Worm (Caenorhabditis elegans) whole organism, young adult: ENCODE measurements around the gene F59A7.2.

Source experiments
- B0261.1 ChIP-seq: sonication (generic microtip); optimal IDR thresholded peaks from 2 replicates; lab custom pipeline; 2016; ENCODE audit warnings: mild to moderate bottlenecking, missing genetic modification characterization, moderate library complexity, missing compliant biosample characterization
- F22D6.2 ChIP-seq: sonication (generic microtip); optimal IDR thresholded peaks from 2 replicates; lab custom pipeline; 2016; ENCODE audit warnings: mild to moderate bottlenecking, missing genetic modification characterization, missing compliant biosample characterization
- F33H1.4 ChIP-seq: fragments of 200-800 bp; sonication (Bioruptor generic); IDR thresholded peaks from 2 replicates; pipeline ENCODE4 v1.3.6; 2022; ENCODE audit warnings: missing genetic modification reagents, missing genetic modification characterization, missing compliant biosample characterization
- F37B4.10 ChIP-seq: fragments of 200-800 bp; sonication (Bioruptor generic); IDR thresholded peaks from 2 replicates; pipeline ENCODE4 v1.3.6; 2022; ENCODE audit warnings: missing genetic modification characterization, missing compliant biosample characterization
- F55B11.4 ChIP-seq: sonication (generic microtip); optimal IDR thresholded peaks from 2 replicates; lab custom pipeline; 2016; ENCODE audit warnings: missing compliant biosample characterization, missing genetic modification characterization, borderline replicate concordance; ENCODE audit not compliant: insufficient read depth
- F57A8.1 ChIP-seq: fragments of 200-800 bp; sonication (Bioruptor generic); optimal IDR thresholded peaks from 2 replicates; lab custom pipeline; 2018; ENCODE audit warnings: mild to moderate bottlenecking, missing genetic modification characterization, moderate library complexity, missing compliant biosample characterization
- F57C9.4 ChIP-seq: sonication (generic microtip); optimal IDR thresholded peaks from 2 replicates; lab custom pipeline; 2017; ENCODE audit warnings: mild to moderate bottlenecking, missing genetic modification characterization, missing compliant biosample characterization
- Y79H2A.3 ChIP-seq: fragments of 200-800 bp; sonication (Bioruptor generic); conservative IDR thresholded peaks from 2 replicates; pipeline ENCODE4 v1.3.6; 2022; ENCODE audit warnings: missing genetic modification reagents, missing genetic modification characterization, missing compliant biosample characterization
- aptf-2 ChIP-seq: fragments of 200-800 bp; sonication (Bioruptor generic); conservative IDR thresholded peaks from 2 replicates; pipeline ENCODE4 v1.3.6; 2022; ENCODE audit warnings: missing genetic modification reagents, missing genetic modification characterization, missing compliant biosample characterization
- bed-1 ChIP-seq: fragments of 200-800 bp; sonication (Bioruptor generic); IDR thresholded peaks from 2 replicates; pipeline ENCODE4 v1.3.6; 2022; ENCODE audit warnings: missing genetic modification reagents, missing genetic modification characterization, missing compliant biosample characterization
- ccch-3 ChIP-seq: fragments of 200-800 bp; sonication (Bioruptor generic); optimal IDR thresholded peaks from 2 replicates; lab custom pipeline; 2018; ENCODE audit warnings: mild to moderate bottlenecking, missing genetic modification characterization, missing compliant biosample characterization
- ceh-27 ChIP-seq: fragments of 200-800 bp; sonication (Bioruptor generic); optimal IDR thresholded peaks from 2 replicates; lab custom pipeline; 2018; ENCODE audit warnings: mild to moderate bottlenecking, missing genetic modification characterization, moderate library complexity, missing compliant biosample characterization
- chd-7 ChIP-seq: sonication (generic microtip); optimal IDR thresholded peaks from 2 replicates; lab custom pipeline; 2016; ENCODE audit warnings: mild to moderate bottlenecking, missing genetic modification characterization, moderate library complexity, missing compliant biosample characterization
- dpl-1 ChIP-seq: fragments of 150-350 bp; optimal IDR thresholded peaks from 2 replicates; lab custom pipeline; 2014; ENCODE audit warnings: missing biosample characterization, missing genetic modification reagents, missing genetic modification characterization
- egrh-3 ChIP-seq: fragments of 200-800 bp; sonication (Bioruptor generic); IDR thresholded peaks from 2 replicates; pipeline ENCODE4 v1.3.6; 2022; ENCODE audit warnings: missing genetic modification reagents, missing genetic modification characterization, missing compliant biosample characterization
- ekl-4 ChIP-seq: fragments of 200-800 bp; sonication (Bioruptor generic); IDR thresholded peaks from 2 replicates; pipeline ENCODE4 v1.3.6; 2022; ENCODE audit warnings: missing genetic modification reagents, missing genetic modification characterization, missing compliant biosample characterization
- him-1 ChIP-seq: sonication (generic microtip); optimal IDR thresholded peaks from 2 replicates; lab custom pipeline; 2016; ENCODE audit warnings: missing genotype, missing genetic modification reagents, missing genetic modification characterization, missing compliant biosample characterization
- hlh-26 ChIP-seq: fragments of 200-800 bp; sonication (Bioruptor generic); conservative IDR thresholded peaks from 2 replicates; pipeline ENCODE4 v1.3.6; 2022; ENCODE audit warnings: missing genetic modification reagents, missing genetic modification characterization, missing compliant biosample characterization
- let-607 ChIP-seq, 2 experiments: fragments of 200-800 bp in 1 of 2; sonication (Bioruptor generic) in 1 of 2; sonication (generic microtip) in 1 of 2; optimal IDR thresholded peaks; 2 replicates each; lab custom pipeline; 2016 to 2018; ENCODE audit warnings: mild to moderate bottlenecking in 2 of 2, missing compliant biosample characterization in 2 of 2, missing genetic modification characterization in 2 of 2, moderate library complexity in 2 of 2, missing genotype in 1 of 2
- lin-26 ChIP-seq: fragments of 200-800 bp; sonication (Bioruptor generic); IDR thresholded peaks from 2 replicates; pipeline ENCODE4 v1.3.6; 2022; ENCODE audit warnings: missing genetic modification reagents, missing genetic modification characterization, missing compliant biosample characterization
- lin-54 ChIP-seq: fragments of 200-800 bp; sonication (Bioruptor generic); optimal IDR thresholded peaks from 2 replicates; lab custom pipeline; 2018; ENCODE audit warnings: mild to moderate bottlenecking, missing genetic modification characterization, missing compliant biosample characterization
- lir-1 ChIP-seq: fragments of 200-800 bp; sonication (Bioruptor generic); conservative IDR thresholded peaks from 2 replicates; pipeline ENCODE4 v1.3.6; 2022; ENCODE audit warnings: missing genetic modification reagents, missing genetic modification characterization, missing compliant biosample characterization
- madf-3 ChIP-seq: fragments of 200-800 bp; sonication (Bioruptor generic); IDR thresholded peaks from 2 replicates; pipeline ENCODE4 v1.3.6; 2022; ENCODE audit warnings: missing genetic modification reagents, missing genetic modification characterization, missing compliant biosample characterization
- mcd-1 ChIP-seq: fragments of 200-800 bp; sonication (Bioruptor generic); IDR thresholded peaks from 2 replicates; pipeline ENCODE4 v1.3.6; 2022; ENCODE audit warnings: missing genetic modification reagents, missing genetic modification characterization, missing compliant biosample characterization
- mes-4 ChIP-seq: sonication (generic microtip); optimal IDR thresholded peaks from 2 replicates; lab custom pipeline; 2016; ENCODE audit warnings: missing genotype, missing genetic modification characterization, missing compliant biosample characterization
- nfya-1 ChIP-seq: sonication (generic microtip); optimal IDR thresholded peaks from 2 replicates; lab custom pipeline; 2017; ENCODE audit warnings: antibody characterized with exemption, missing compliant biosample characterization, missing genetic modification characterization, borderline replicate concordance; ENCODE audit not compliant: insufficient read depth
- nhr-179 ChIP-seq: sonication (generic microtip); optimal IDR thresholded peaks from 2 replicates; lab custom pipeline; 2016; ENCODE audit warnings: mild to moderate bottlenecking, missing genetic modification characterization, missing compliant biosample characterization
- nhr-80 ChIP-seq: sonication (generic microtip); optimal IDR thresholded peaks from 2 replicates; lab custom pipeline; 2016; ENCODE audit warnings: missing genetic modification characterization, missing compliant biosample characterization
- rcor-1 ChIP-seq: fragments of 200-800 bp; sonication (Bioruptor generic); IDR thresholded peaks from 2 replicates; pipeline ENCODE4 v1.3.6; 2022; ENCODE audit warnings: missing genetic modification reagents, missing genetic modification characterization, missing compliant biosample characterization
- snpc-1.1 ChIP-seq: sonication (generic microtip); optimal IDR thresholded peaks from 2 replicates; lab custom pipeline; 2017; ENCODE audit warnings: missing genetic modification characterization, mild to moderate bottlenecking, missing compliant biosample characterization, antibody characterized with exemption, moderate library complexity, missing genotype, missing genetic modification reagents; ENCODE audit not compliant: insufficient read depth
- snpc-3.4 ChIP-seq: sonication (generic microtip); optimal IDR thresholded peaks from 2 replicates; lab custom pipeline; 2017; ENCODE audit warnings: missing genetic modification characterization, mild to moderate bottlenecking, missing compliant biosample characterization, antibody characterized with exemption, moderate library complexity, missing genotype, missing genetic modification reagents
- unc-130 ChIP-seq: sonication (generic microtip); optimal IDR thresholded peaks from 2 replicates; lab custom pipeline; 2016; ENCODE audit warnings: missing genetic modification reagents, missing genetic modification characterization, missing compliant biosample characterization
- unc-62 ChIP-seq: fragments of 150-350 bp; optimal IDR thresholded peaks from 2 replicates; lab custom pipeline; 2014; ENCODE audit warnings: missing biosample characterization, missing genetic modification reagents, missing genetic modification characterization
- ztf-22 ChIP-seq: fragments of 200-800 bp; sonication (Bioruptor generic); optimal IDR thresholded peaks from 2 replicates; lab custom pipeline; 2018; ENCODE audit warnings: mild to moderate bottlenecking, missing genetic modification characterization, moderate library complexity, missing compliant biosample characterization
- ztf-25 ChIP-seq: fragments of 200-800 bp; sonication (Bioruptor generic); IDR thresholded peaks from 2 replicates; pipeline ENCODE4 v1.3.6; 2022; ENCODE audit warnings: missing genetic modification reagents, missing genetic modification characterization, missing compliant biosample characterization
- ztf-26 ChIP-seq: sonication (generic microtip); optimal IDR thresholded peaks from 2 replicates; lab custom pipeline; 2017; ENCODE audit warnings: missing genetic modification characterization, missing compliant biosample characterization
- ztf-6 ChIP-seq: fragments of 200-800 bp; sonication (Bioruptor generic); IDR thresholded peaks from 2 replicates; pipeline ENCODE4 v1.3.6; 2022; ENCODE audit warnings: missing genetic modification reagents, missing genetic modification characterization, missing compliant biosample characterization

F59A7.2 gene

DNA sequence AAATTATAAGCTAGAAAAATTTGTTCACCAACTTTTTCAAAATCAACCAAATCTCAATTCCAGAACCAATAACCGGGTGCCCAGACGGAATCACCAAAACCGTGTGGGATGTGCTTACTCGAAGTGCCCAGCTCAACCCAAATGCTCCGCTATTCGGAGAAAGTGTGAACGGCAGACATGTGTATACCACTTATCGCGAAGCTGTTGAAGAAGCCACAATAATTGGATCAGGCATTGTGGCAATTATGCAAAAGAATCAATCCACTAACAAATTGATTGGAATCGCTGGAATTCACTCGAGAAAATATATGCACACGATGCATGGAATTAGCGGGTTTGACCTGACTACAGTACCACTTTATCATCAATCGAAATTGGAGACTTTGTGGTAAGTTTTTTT is 46.6 kb downstream of the F59A7.2 start:
- no peak for TF ChIP-seq lin-26 (GFP tag; lab: Robert Waterston, UW)
- TF ChIP-seq Y79H2A.3 (GFP tag; lab: Robert Waterston, UW), result no peak
- no peak for TF ChIP-seq egrh-3 (GFP tag; lab: Robert Waterston, UW)
- TF ChIP-seq F55B11.4 (tag; lab: Kevin White, UChicago), result no peak
- no peak for TF ChIP-seq let-607 (tag; optimal IDR thresholded peaks at IDR 0.05; lab: Kevin White, UChicago)
- no peak for TF ChIP-seq ztf-25 (GFP tag; lab: Robert Waterston, UW)
- no peak for TF ChIP-seq F57A8.1
- TF ChIP-seq lir-1, result no peak
- TF ChIP-seq ztf-26 (tag; lab: Kevin White, UChicago), result no peak
- TF ChIP-seq ztf-22, result no peak
- TF ChIP-seq aptf-2 (GFP tag; lab: Robert Waterston, UW), result no peak
- TF ChIP-seq chd-7 (tag; lab: Kevin White, UChicago), result no peak
- TF ChIP-seq mcd-1 (GFP tag; lab: Robert Waterston, UW), result no peak
- TF ChIP-seq madf-3 (GFP tag; lab: Robert Waterston, UW), result no peak
- TF ChIP-seq ztf-6 (GFP tag; lab: Robert Waterston, UW), result no peak

- TF ChIP-seq ekl-4 (GFP tag; lab: Robert Waterston, UW), result no peak
- TF ChIP-seq unc-62 (GFP tag; lab: Kevin White, UChicago), result no peak
- TF ChIP-seq unc-130 (GFP tag; lab: Kevin White, UChicago), result no peak
- no peak for TF ChIP-seq snpc-3.4 (tag; lab: Kevin White, UChicago)
- TF ChIP-seq ccch-3 (GFP tag; lab: Kevin White, UChicago), result no peak
- TF ChIP-seq nhr-179 (tag; lab: Kevin White, UChicago), result no peak
Observed at ce11 chrV:1969228-1969627, 47.1 kb downstream of the F59A7.2 start, which contains the start of gene acs-3. acs-3 (plus strand) TSS chrV:1969528.

DNA sequence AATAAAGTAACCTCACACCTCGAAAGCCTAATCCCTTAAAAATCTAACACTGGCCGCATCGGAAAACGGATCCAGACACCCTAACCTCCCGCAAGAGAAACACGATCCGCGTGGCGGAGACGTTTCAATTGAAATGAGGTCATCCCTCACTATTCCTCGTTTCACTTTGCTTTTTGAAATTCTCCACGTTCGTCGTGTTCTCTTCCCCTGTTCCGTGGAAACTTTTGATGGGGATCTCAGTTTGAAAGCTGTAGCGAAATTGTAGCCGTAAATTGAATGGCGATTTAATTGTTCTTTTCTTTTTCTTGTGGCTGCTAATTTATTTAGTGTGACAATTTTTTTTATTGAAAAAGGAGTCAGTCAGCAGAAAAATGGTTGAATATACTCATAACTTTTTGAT is 47.5 kb downstream of the F59A7.2 start:
- no peak for TF ChIP-seq F33H1.4 (GFP tag; lab: Robert Waterston, UW)
- no peak for TF ChIP-seq let-607 (tag; optimal IDR thresholded peaks at IDR 0.05; lab: Kevin White, UChicago)
- no peak for TF ChIP-seq bed-1 (GFP tag; lab: Robert Waterston, UW)
- TF ChIP-seq nhr-179 (tag; lab: Kevin White, UChicago), result no peak
- no peak for TF ChIP-seq dpl-1 (GFP tag; lab: Kevin White, UChicago)
- TF ChIP-seq B0261.1 (tag; lab: Kevin White, UChicago), result no peak
- no peak for TF ChIP-seq F37B4.10 (GFP tag; lab: Robert Waterston, UW)
- TF ChIP-seq rcor-1 (GFP tag; lab: Robert Waterston, UW), result no peak
- no peak for TF ChIP-seq F57C9.4
- no peak for TF ChIP-seq ztf-26 (tag; lab: Kevin White, UChicago)
- TF ChIP-seq F55B11.4 (tag; lab: Kevin White, UChicago), result no peak
- no peak for TF ChIP-seq lin-54 (GFP tag; lab: Kevin White, UChicago)
- no peak for TF ChIP-seq nfya-1 (tag; lab: Kevin White, UChicago)
- no peak for TF ChIP-seq mes-4 (tag; lab: Kevin White, UChicago)
- no peak for TF ChIP-seq him-1 (tag; lab: Kevin White, UChicago)

ce11 chrV:1966962-1967361 is 49.4 kb downstream of the F59A7.2 start:
- no peak for TF ChIP-seq hlh-26 (GFP tag; lab: Robert Waterston, UW)
- TF ChIP-seq ceh-27 (GFP tag; lab: Kevin White, UChicago), result no peak
- no peak for TF ChIP-seq him-1 (tag; lab: Kevin White, UChicago)
- no peak for TF ChIP-seq snpc-1.1
- peak; percentile 33 for TF ChIP-seq nhr-80
- peak; percentile 75 for TF ChIP-seq F22D6.2 (tag; lab: Kevin White, UChicago)
